Worm (Caenorhabditis elegans) whole organism, young adult: Measurements from ENCODE around the gene T15B12.1.

Experiments used
- C17E4.6 ChIP-seq: fragments of 200-800 bp; sonication (Bioruptor generic); IDR thresholded peaks from 2 replicates; pipeline ENCODE4 v1.3.6; 2022; ENCODE audit warnings: missing genetic modification reagents, missing genetic modification characterization, missing compliant biosample characterization
- F10E7.11 ChIP-seq: sonication (generic microtip); optimal IDR thresholded peaks from 2 replicates; lab custom pipeline; 2017; ENCODE audit warnings: mild to moderate bottlenecking, missing genetic modification characterization, moderate library complexity, missing compliant biosample characterization
- F22D6.2 ChIP-seq: sonication (generic microtip); optimal IDR thresholded peaks from 2 replicates; lab custom pipeline; 2016; ENCODE audit warnings: mild to moderate bottlenecking, missing genetic modification characterization, missing compliant biosample characterization
- F23B12.7 ChIP-seq: sonication (generic microtip); optimal IDR thresholded peaks from 2 replicates; lab custom pipeline; 2017; ENCODE audit warnings: missing genetic modification characterization, mild to moderate bottlenecking, missing compliant biosample characterization, antibody characterized with exemption, moderate library complexity; ENCODE audit not compliant: insufficient read depth
- F33H1.4 ChIP-seq: fragments of 200-800 bp; sonication (Bioruptor generic); IDR thresholded peaks from 2 replicates; pipeline ENCODE4 v1.3.6; 2022; ENCODE audit warnings: missing genetic modification reagents, missing genetic modification characterization, missing compliant biosample characterization
- F39B2.1 ChIP-seq: fragments of 200-800 bp; sonication (Bioruptor generic); IDR thresholded peaks from 2 replicates; pipeline ENCODE4 v1.3.6; 2022; ENCODE audit warnings: missing genetic modification reagents, missing genetic modification characterization, missing compliant biosample characterization
- F52B5.7 ChIP-seq: sonication (generic microtip); optimal IDR thresholded peaks from 2 replicates; lab custom pipeline; 2016; ENCODE audit warnings: mild to moderate bottlenecking, missing genetic modification characterization, missing compliant biosample characterization
- F57C9.4 ChIP-seq: sonication (generic microtip); optimal IDR thresholded peaks from 2 replicates; lab custom pipeline; 2017; ENCODE audit warnings: mild to moderate bottlenecking, missing genetic modification characterization, missing compliant biosample characterization
- K11D2.4 ChIP-seq: fragments of 200-800 bp; sonication (Bioruptor generic); IDR thresholded peaks from 2 replicates; pipeline ENCODE4 v1.3.6; 2022; ENCODE audit warnings: missing genetic modification reagents, missing genetic modification characterization, missing compliant biosample characterization
- Y53G8AR.9 ChIP-seq: fragments of 200-800 bp; sonication (Bioruptor generic); conservative IDR thresholded peaks from 2 replicates; pipeline ENCODE4 v1.3.6; 2022; ENCODE audit warnings: missing genetic modification reagents, missing genetic modification characterization, missing compliant biosample characterization
- aptf-2 ChIP-seq: fragments of 200-800 bp; sonication (Bioruptor generic); conservative IDR thresholded peaks from 2 replicates; pipeline ENCODE4 v1.3.6; 2022; ENCODE audit warnings: missing genetic modification reagents, missing genetic modification characterization, missing compliant biosample characterization
- cebp-1 ChIP-seq, 2 experiments: fragments of 200-800 bp in 1 of 2; sonication (Bioruptor generic) in 1 of 2; sonication (generic microtip) in 1 of 2; IDR thresholded peaks in 1 of 2; optimal IDR thresholded peaks in 1 of 2; 2 replicates each; pipeline versions ENCODE4 v1.3.6 to Lab custom; 2017 to 2022; ENCODE audit warnings: missing compliant biosample characterization in 2 of 2, missing genetic modification characterization in 2 of 2, mild to moderate bottlenecking in 1 of 2, missing genetic modification reagents in 1 of 2, moderate library complexity in 1 of 2
- ceh-100 ChIP-seq: fragments of 200-800 bp; sonication (Bioruptor generic); IDR thresholded peaks from 2 replicates; pipeline ENCODE4 v1.3.6; 2022; ENCODE audit warnings: missing genetic modification reagents, missing genetic modification characterization, missing compliant biosample characterization
- fkh-3 ChIP-seq: sonication (generic microtip); optimal IDR thresholded peaks from 2 replicates; lab custom pipeline; 2016; ENCODE audit warnings: mild to moderate bottlenecking, missing genetic modification characterization, missing compliant biosample characterization
- him-1 ChIP-seq: sonication (generic microtip); optimal IDR thresholded peaks from 2 replicates; lab custom pipeline; 2016; ENCODE audit warnings: missing genotype, missing genetic modification reagents, missing genetic modification characterization, missing compliant biosample characterization
- hlh-12 ChIP-seq: sonication (generic microtip); optimal IDR thresholded peaks from 2 replicates; lab custom pipeline; 2016; ENCODE audit warnings: missing genetic modification characterization, missing compliant biosample characterization
- hsf-1 ChIP-seq: fragments of 200-800 bp; sonication (Bioruptor generic); IDR thresholded peaks from 2 replicates; pipeline ENCODE4 v1.3.6; 2022; ENCODE audit warnings: missing genetic modification reagents, missing genetic modification characterization, missing compliant biosample characterization
- let-526 ChIP-seq: fragments of 200-800 bp; sonication (Bioruptor generic); IDR thresholded peaks from 2 replicates; pipeline ENCODE4 v1.3.6; 2022; ENCODE audit warnings: missing genetic modification reagents, missing genetic modification characterization, missing compliant biosample characterization
- lin-40 ChIP-seq: sonication (generic microtip); optimal IDR thresholded peaks from 2 replicates; lab custom pipeline; 2016; ENCODE audit warnings: missing genetic modification characterization, mild to moderate bottlenecking, missing compliant biosample characterization, missing genotype, missing genetic modification reagents
- lin-54 ChIP-seq: fragments of 200-800 bp; sonication (Bioruptor generic); optimal IDR thresholded peaks from 2 replicates; lab custom pipeline; 2018; ENCODE audit warnings: mild to moderate bottlenecking, missing genetic modification characterization, missing compliant biosample characterization
- lsl-1 ChIP-seq: fragments of 200-800 bp; sonication (Bioruptor generic); optimal IDR thresholded peaks from 2 replicates; lab custom pipeline; 2018; ENCODE audit warnings: mild to moderate bottlenecking, missing genetic modification characterization, moderate library complexity, missing compliant biosample characterization
- nhr-80 ChIP-seq: sonication (generic microtip); optimal IDR thresholded peaks from 2 replicates; lab custom pipeline; 2016; ENCODE audit warnings: missing genetic modification characterization, missing compliant biosample characterization
- rcor-1 ChIP-seq: fragments of 200-800 bp; sonication (Bioruptor generic); IDR thresholded peaks from 2 replicates; pipeline ENCODE4 v1.3.6; 2022; ENCODE audit warnings: missing genetic modification reagents, missing genetic modification characterization, missing compliant biosample characterization
- sea-2 ChIP-seq: fragments of 200-800 bp; sonication (Bioruptor generic); IDR thresholded peaks from 2 replicates; pipeline ENCODE4 v1.3.6; 2022; ENCODE audit warnings: missing genetic modification characterization, missing compliant biosample characterization
- snpc-1.1 ChIP-seq: sonication (generic microtip); optimal IDR thresholded peaks from 2 replicates; lab custom pipeline; 2017; ENCODE audit warnings: missing genetic modification characterization, mild to moderate bottlenecking, missing compliant biosample characterization, antibody characterized with exemption, moderate library complexity, missing genotype, missing genetic modification reagents; ENCODE audit not compliant: insufficient read depth
- somi-1 ChIP-seq: fragments of 200-800 bp; sonication (Bioruptor generic); optimal IDR thresholded peaks from 2 replicates; lab custom pipeline; 2018; ENCODE audit warnings: mild to moderate bottlenecking, missing genetic modification characterization, missing compliant biosample characterization
- tbx-9 ChIP-seq: sonication (generic microtip); optimal IDR thresholded peaks from 2 replicates; lab custom pipeline; 2016; ENCODE audit warnings: borderline replicate concordance, missing genetic modification characterization, inconsistent platforms, missing compliant biosample characterization
- tlf-1 ChIP-seq: fragments of 200-800 bp; sonication (Bioruptor generic); optimal IDR thresholded peaks from 2 replicates; lab custom pipeline; 2018; ENCODE audit warnings: mild to moderate bottlenecking, missing genetic modification characterization, missing compliant biosample characterization
- xnd-1 ChIP-seq: sonication (generic microtip); optimal IDR thresholded peaks from 2 replicates; lab custom pipeline; 2016; ENCODE audit warnings: missing genotype, missing genetic modification reagents, missing genetic modification characterization, missing compliant biosample characterization
- zfh-2 ChIP-seq: fragments of 200-800 bp; sonication (Bioruptor generic); conservative IDR thresholded peaks from 2 replicates; pipeline ENCODE4 v1.3.6; 2022; ENCODE audit warnings: missing genetic modification reagents, missing genetic modification characterization, missing compliant biosample characterization
- zim-3 ChIP-seq: sonication (generic microtip); optimal IDR thresholded peaks from 2 replicates; lab custom pipeline; 2017; ENCODE audit warnings: mild to moderate bottlenecking, missing genetic modification characterization, moderate library complexity, missing compliant biosample characterization
- ztf-22 ChIP-seq: fragments of 200-800 bp; sonication (Bioruptor generic); optimal IDR thresholded peaks from 2 replicates; lab custom pipeline; 2018; ENCODE audit warnings: mild to moderate bottlenecking, missing genetic modification characterization, moderate library complexity, missing compliant biosample characterization

Gene T15B12.1

ce11 chrIII:5308278-5308677 lies 20.3 kb downstream of the T15B12.1 start, which contains the start of gene mog-3 (continued):
- TF ChIP-seq somi-1 (no peak), rcor-1 (GFP tag; lab: Robert Waterston, UW) (no peak), snpc-1.1 (tag; lab: Kevin White, UChicago) (no peak), F52B5.7 (tag; lab: Kevin White, UChicago) (no peak), Y53G8AR.9 (no peak), hsf-1 (GFP tag; lab: Robert Waterston, UW) (no peak)
- TF ChIP-seq, all 124 proteins: peak for 24

- TF ChIP-seq F57C9.4 (tag; lab: Kevin White, UChicago) (no peak), rcor-1 (GFP tag; lab: Robert Waterston, UW) (no peak), Y53G8AR.9 (no peak), hlh-12 (tag; lab: Kevin White, UChicago) (no peak), fkh-3 (tag; lab: Kevin White, UChicago) (no peak), aptf-2 (GFP tag; lab: Robert Waterston, UW) (no peak), lin-40 (no peak), sea-2 (GFP tag; lab: Robert Waterston, UW) (no peak), F10E7.11 (no peak), F22D6.2 (tag; lab: Kevin White, UChicago) (no peak), ceh-100 (GFP tag; lab: Robert Waterston, UW) (no peak), tlf-1 (GFP tag; lab: Kevin White, UChicago) (no peak), let-526 (GFP tag; lab: Robert Waterston, UW) (no peak), F39B2.1 (GFP tag; lab: Robert Waterston, UW) (no peak), zfh-2 (GFP tag; lab: Robert Waterston, UW) (peak; percentile 63), C17E4.6 (GFP tag; lab: Robert Waterston, UW) (no peak), zim-3 (peak; percentile 4), K11D2.4 (GFP tag; lab: Robert Waterston, UW) (0 out of 2 replicates have a peak, but pooled peaks have one; percentile 34), lin-54 (GFP tag; lab: Kevin White, UChicago) (no peak), ztf-22 (GFP tag; lab: Kevin White, UChicago) (no peak), F23B12.7 (tag; lab: Kevin White, UChicago) (no peak), F33H1.4 (GFP tag; lab: Robert Waterston, UW) (no peak), him-1 (tag; lab: Kevin White, UChicago) (no peak), tbx-9 (tag; lab: Kevin White, UChicago) (no peak)
Observed at ce11 chrIII:5310403-5310802, 22.4 kb downstream of the T15B12.1 start.

- TF ChIP-seq lsl-1 (GFP tag; lab: Kevin White, UChicago) = no peak
Observed at ce11 chrIII:5310940-5311339, 23.0 kb downstream of the T15B12.1 start, which contains the start of gene pqe-1. pqe-1 (plus strand) TSS chrIII:5311240.

ce11 chrIII:5318610-5319009 lies 30.6 kb downstream of the T15B12.1 start:
- TF ChIP-seq nhr-80 (peak; percentile 8), ceh-100 (GFP tag; lab: Robert Waterston, UW) (no peak), cebp-1 (GFP tag; IDR thresholded peaks at IDR 0.05; lab: Robert Waterston, UW) (no peak), cebp-1 (tag; optimal IDR thresholded peaks at IDR 0.05; lab: Kevin White, UChicago) (peak; percentile 17), xnd-1 (tag; lab: Kevin White, UChicago) (no peak), F23B12.7 (tag; lab: Kevin White, UChicago) (no peak)
